Worm (Caenorhabditis elegans) whole organism, L3 larva: Measurements from ENCODE around the gene M03F8.6.
A peak's percentile ranks its signal among the peaks of the same experiment; 100 is the strongest.

Experiments
- R02D3.7 ChIP-seq: fragments of 150-350 bp; optimal IDR thresholded peaks from 2 replicates; lab custom pipeline; 2014; ENCODE audit warnings: missing biosample characterization, missing genetic modification characterization
- aly-2 ChIP-seq: fragments of 150-350 bp; optimal IDR thresholded peaks from 2 replicates; lab custom pipeline; 2014; ENCODE audit warnings: missing biosample characterization, missing genetic modification characterization
- ama-1 ChIP-seq: fragments of 150-350 bp; optimal IDR thresholded peaks from 2 replicates; lab custom pipeline; 2018
- ceh-16 ChIP-seq: sonication (generic microtip); optimal IDR thresholded peaks from 2 replicates; lab custom pipeline; 2017; ENCODE audit warnings: missing biosample characterization, missing genetic modification characterization
- ceh-28 ChIP-seq: fragments of 150-350 bp; optimal IDR thresholded peaks from 2 replicates; lab custom pipeline; 2014; ENCODE audit warnings: missing biosample characterization, missing genetic modification reagents, missing genetic modification characterization
- ceh-9 ChIP-seq: sonication (generic microtip); optimal IDR thresholded peaks from 2 replicates; lab custom pipeline; 2018; ENCODE audit warnings: missing biosample characterization, missing genetic modification characterization
- egl-5 ChIP-seq: fragments of 150-350 bp; optimal IDR thresholded peaks from 2 replicates; lab custom pipeline; 2017; ENCODE audit warnings: missing biosample characterization, missing genetic modification reagents, missing genetic modification characterization, inconsistent platforms
- elt-1 ChIP-seq: fragments of 150-350 bp; optimal IDR thresholded peaks from 2 replicates; lab custom pipeline; 2014; ENCODE audit warnings: missing biosample characterization, missing genetic modification characterization
- eor-1 ChIP-seq, 2 experiments: fragments of 150-350 bp; optimal IDR thresholded peaks; 2 replicates each; lab custom pipeline; 2014 to 2018; ENCODE audit warnings: missing biosample characterization in 2 of 2, missing genetic modification characterization in 2 of 2
- fkh-10 ChIP-seq: sonication (generic microtip); optimal IDR thresholded peaks from 2 replicates; lab custom pipeline; 2017; ENCODE audit warnings: missing biosample characterization, missing genetic modification reagents, missing genetic modification characterization
- fkh-2 ChIP-seq: fragments of 150-350 bp; optimal IDR thresholded peaks from 2 replicates; lab custom pipeline; 2014; ENCODE audit warnings: missing biosample characterization, missing genetic modification reagents, missing genetic modification characterization
- fos-1 ChIP-seq: fragments of 150-350 bp; optimal IDR thresholded peaks from 2 replicates; lab custom pipeline; 2014; ENCODE audit warnings: missing biosample characterization, missing genetic modification characterization
- hmg-11 ChIP-seq: sonication (generic microtip); optimal IDR thresholded peaks from 2 replicates; lab custom pipeline; 2016; ENCODE audit warnings: missing genetic modification characterization, missing compliant biosample characterization
- jun-1 ChIP-seq: fragments of 150-350 bp; optimal IDR thresholded peaks from 2 replicates; lab custom pipeline; 2014; ENCODE audit warnings: missing biosample characterization, missing genetic modification reagents, missing genetic modification characterization
- lin-15B ChIP-seq: fragments of 150-350 bp; optimal IDR thresholded peaks from 2 replicates; lab custom pipeline; 2014; ENCODE audit warnings: missing biosample characterization, missing genetic modification characterization
- mml-1 ChIP-seq: fragments of 150-350 bp; sonication (generic microtip); optimal IDR thresholded peaks from 3 replicates; lab custom pipeline; 2014; ENCODE audit warnings: missing biosample characterization, missing genetic modification characterization
- nfya-1 ChIP-seq: sonication (generic microtip); optimal IDR thresholded peaks from 2 replicates; lab custom pipeline; 2017; ENCODE audit warnings: missing genetic modification characterization, mild to moderate bottlenecking, missing compliant biosample characterization, antibody characterized with exemption, moderate library complexity; ENCODE audit not compliant: insufficient read depth
- nhr-12 ChIP-seq: fragments of 150-350 bp; optimal IDR thresholded peaks from 2 replicates; lab custom pipeline; 2014; ENCODE audit warnings: missing biosample characterization, missing genetic modification characterization
- nhr-23 ChIP-seq: fragments of 150-350 bp; optimal IDR thresholded peaks from 2 replicates; lab custom pipeline; 2014; ENCODE audit warnings: missing biosample characterization, missing genetic modification reagents, missing genetic modification characterization
- nhr-237 ChIP-seq: fragments of 150-350 bp; optimal IDR thresholded peaks from 2 replicates; lab custom pipeline; 2014; ENCODE audit warnings: missing biosample characterization, missing genetic modification characterization
- nhr-25 ChIP-seq: sonication (generic microtip); optimal IDR thresholded peaks from 2 replicates; lab custom pipeline; 2017; ENCODE audit warnings: missing biosample characterization, missing genetic modification characterization
- nhr-28 ChIP-seq: fragments of 150-350 bp; optimal IDR thresholded peaks from 2 replicates; lab custom pipeline; 2014; ENCODE audit warnings: missing biosample characterization, missing genetic modification characterization
- nhr-43 ChIP-seq: sonication (generic microtip); optimal IDR thresholded peaks from 2 replicates; lab custom pipeline; 2016; ENCODE audit warnings: mild to moderate bottlenecking, missing genetic modification characterization, missing compliant biosample characterization; ENCODE audit not compliant: poor library complexity, severe bottlenecking
- nhr-67 ChIP-seq: fragments of 150-350 bp; optimal IDR thresholded peaks from 2 replicates; lab custom pipeline; 2014; ENCODE audit warnings: missing biosample characterization, missing genetic modification characterization
- nhr-76 ChIP-seq: fragments of 150-350 bp; sonication (generic microtip); optimal IDR thresholded peaks from 5 replicates; lab custom pipeline; 2014; ENCODE audit warnings: missing biosample characterization, missing genetic modification characterization
- nhr-77 ChIP-seq: fragments of 150-350 bp; optimal IDR thresholded peaks from 2 replicates; lab custom pipeline; 2014; ENCODE audit warnings: missing biosample characterization, missing genetic modification characterization
- pha-4 ChIP-seq: fragments of 150-350 bp; optimal IDR thresholded peaks from 2 replicates; lab custom pipeline; 2014; ENCODE audit warnings: missing biosample characterization, missing genetic modification reagents, missing genetic modification characterization
- pqm-1 ChIP-seq: fragments of 150-350 bp; optimal IDR thresholded peaks from 2 replicates; lab custom pipeline; 2017; ENCODE audit warnings: missing biosample characterization, missing genetic modification characterization, inconsistent platforms
- sea-2 ChIP-seq: fragments of 150-350 bp; sonication (generic microtip); optimal IDR thresholded peaks from 4 replicates; lab custom pipeline; 2014; ENCODE audit warnings: missing biosample characterization, missing genetic modification reagents, missing genetic modification characterization
- skn-1 ChIP-seq: fragments of 150-350 bp; optimal IDR thresholded peaks from 2 replicates; lab custom pipeline; 2014; ENCODE audit warnings: missing biosample characterization, missing genetic modification characterization
- snpc-4 ChIP-seq: fragments of 150-350 bp; optimal IDR thresholded peaks from 2 replicates; lab custom pipeline; 2014; ENCODE audit warnings: missing biosample characterization, missing genetic modification characterization
- tbx-2 ChIP-seq: sonication (generic microtip); optimal IDR thresholded peaks from 2 replicates; lab custom pipeline; 2016; ENCODE audit warnings: mild to moderate bottlenecking, missing genetic modification characterization, missing compliant biosample characterization
- unc-39 ChIP-seq: sonication (generic microtip); optimal IDR thresholded peaks from 4 replicates; lab custom pipeline; 2017; ENCODE audit warnings: missing biosample characterization, missing genetic modification characterization
- zag-1 ChIP-seq: fragments of 150-350 bp; optimal IDR thresholded peaks from 2 replicates; lab custom pipeline; 2014; ENCODE audit warnings: missing biosample characterization, missing genetic modification characterization
- ztf-11 ChIP-seq: fragments of 150-350 bp; optimal IDR thresholded peaks from 2 replicates; lab custom pipeline; 2014; ENCODE audit warnings: missing biosample characterization, missing genetic modification characterization
- ztf-4 ChIP-seq: fragments of 150-350 bp; optimal IDR thresholded peaks from 2 replicates; lab custom pipeline; 2014; ENCODE audit warnings: missing biosample characterization, missing genetic modification characterization

The M03F8.6 gene

ce11 chrV:5953086-5953485 is 1.6 kb downstream of the M03F8.6 start:
- TF ChIP-seq nfya-1 (tag; lab: Kevin White, UChicago) (peak; percentile 88), elt-1 (no peak), nhr-77 (tag; lab: Kevin White, UChicago) (no peak)

- TF ChIP-seq nhr-28 (no peak), zag-1 (tag; lab: Kevin White, UChicago) (no peak), ceh-16 (tag; lab: Kevin White, UChicago) (no peak), ama-1 (lab: Kevin White, UChicago) (no peak), nhr-25 (tag; lab: Kevin White, UChicago) (no peak), ztf-4 (tag; lab: Kevin White, UChicago) (no peak), ceh-9 (no peak), hmg-11 (tag; lab: Kevin White, UChicago) (no peak), snpc-4 (tag; lab: Kevin White, UChicago) (no peak), skn-1 (tag; lab: Kevin White, UChicago) (no peak), fkh-2 (tag; lab: Kevin White, UChicago) (no peak), nhr-67 (no peak), tbx-2 (tag; lab: Kevin White, UChicago) (no peak), ztf-11 (tag; lab: Kevin White, UChicago) (no peak), nhr-12 (no peak), eor-1 (tag; optimal IDR thresholded peaks at IDR 0.05; lab: Kevin White, UChicago) (no peak)
- TF ChIP-seq, all 47 proteins: peak for 0
Observed at ce11 chrV:5951133-5951532, 3.5 kb downstream of the M03F8.6 start, which contains the start of gene M03F8.1. TSS of gene M03F8.1 (plus strand) at chrV:5951433.

ce11 chrV:5949674-5950149 is 4.9 kb downstream of the M03F8.6 start:
- no peak for TF ChIP-seq nhr-43
- TF ChIP-seq elt-1, result peak; percentile 7
- TF ChIP-seq hmg-11 (tag; lab: Kevin White, UChicago), result no peak

ce11 chrV:5943167-5943566 is 11.5 kb downstream of the M03F8.6 start, which contains the start of gene pst-1:
TSS of gene pst-1 (plus strand) at chrV:5943467.
- no peak for TF ChIP-seq aly-2 (tag; lab: Kevin White, UChicago)
- no peak for TF ChIP-seq fkh-2 (tag; lab: Kevin White, UChicago)
- no peak for TF ChIP-seq nhr-76 (tag; lab: Kevin White, UChicago)
- no peak for TF ChIP-seq nhr-23 (tag; lab: Kevin White, UChicago)
- TF ChIP-seq nhr-28, result no peak
- no peak for TF ChIP-seq tbx-2 (tag; lab: Kevin White, UChicago)
- TF ChIP-seq fos-1 (tag; lab: Kevin White, UChicago), result no peak
- TF ChIP-seq ceh-28 (tag; lab: Kevin White, UChicago), result no peak
- TF ChIP-seq ama-1 (lab: Kevin White, UChicago), result no peak
- TF ChIP-seq ztf-4 (tag; lab: Kevin White, UChicago), result no peak

ce11 chrV:5939503-5940072 is 15.1 kb downstream of the M03F8.6 start, which contains the start of gene syf-3:
TSS of gene syf-3 (plus strand) at chrV:5940022.
- TF ChIP-seq lin-15B (peak; percentile 41), nfya-1 (tag; lab: Kevin White, UChicago) (peak; percentile 52), pqm-1 (no peak), R02D3.7 (tag; lab: Kevin White, UChicago) (peak; percentile 83), nhr-23 (tag; lab: Kevin White, UChicago) (no peak), hmg-11 (tag; lab: Kevin White, UChicago) (peak; percentile 69), pha-4 (peak; percentile 63), unc-39 (tag; lab: Kevin White, UChicago) (no peak), jun-1 (tag; lab: Kevin White, UChicago) (peak; percentile 7), skn-1 (tag; lab: Kevin White, UChicago) (no peak)
- TF ChIP-seq, all 47 proteins: peak for 6

ce11 chrV:5936691-5937090 is 18.0 kb downstream of the M03F8.6 start, which contains the start of the genes M03F8.5 and M03F8.7:
TSS of gene M03F8.5 (minus strand) at chrV:5936791.
TSS of gene M03F8.7 (plus strand) at chrV:5936939.
- TF ChIP-seq mml-1 (tag; lab: Kevin White, UChicago) (no peak), pha-4 (no peak), nhr-237 (tag; lab: Kevin White, UChicago) (no peak), fkh-10 (GFP tag; lab: Kevin White, UChicago) (no peak), egl-5 (tag; lab: Kevin White, UChicago) (no peak), sea-2 (GFP tag; lab: Kevin White, UChicago) (no peak), ama-1 (lab: Kevin White, UChicago) (no peak), snpc-4 (tag; lab: Kevin White, UChicago) (no peak), ztf-4 (tag; lab: Kevin White, UChicago) (no peak), unc-39 (tag; lab: Kevin White, UChicago) (no peak)
